Fruit fly (Drosophila melanogaster): ENCODE results near the gene pira.
A peak's percentile ranks its signal among the peaks of the same experiment; 100 is the strongest.

Gene pira

dm6 chrX:12744026-12744688, 19.3 kb downstream of the pira start, which contains the start of gene CG4004:
TSS of gene CG4004 (plus strand) at chrX:12744212.
- TF ChIP-seq sage (GFP tag; optimal IDR thresholded peaks at IDR 0.05), result peak; percentile 6
- peak; percentile 20 for TF ChIP-seq br (GFP tag; optimal IDR thresholded peaks at IDR 0.05)
- TF ChIP-seq dl (GFP tag; optimal IDR thresholded peaks at IDR 0.05; ENCODE audit: insufficient read depth in 1 of 2, partially characterized antibody in 2 of 2), result peak; percentile 46 to 94
- TF ChIP-seq foxo (GFP tag; optimal IDR thresholded peaks at IDR 0.05), result no peak
- peak; percentile 99 for TF ChIP-seq Vsx2 (GFP tag; optimal IDR thresholded peaks at IDR 0.05; ENCODE audit: partially characterized antibody)
- TF ChIP-seq Hr83 (GFP tag; optimal IDR thresholded peaks at IDR 0.05; ENCODE audit: poor library complexity, severe bottlenecking), result no peak
- peak; percentile 98 for TF ChIP-seq Dif (GFP tag; optimal IDR thresholded peaks at IDR 0.05; ENCODE audit: partially characterized antibody)
- TF ChIP-seq Hnf4 (GFP tag; optimal IDR thresholded peaks at IDR 0.05), result peak; percentile 26
- peak; percentile 7 for TF ChIP-seq Sp1 (GFP tag; optimal IDR thresholded peaks at IDR 0.05)
- TF ChIP-seq psq (GFP tag; optimal IDR thresholded peaks at IDR 0.05), result peak; percentile 34
- peak; percentile 35 for TF ChIP-seq h (GFP tag; optimal IDR thresholded peaks at IDR 0.05)
- peak; percentile 53 for TF ChIP-seq CrebA (GFP tag; optimal IDR thresholded peaks at IDR 0.05; ENCODE audit: borderline replicate concordance)
- no peak for TF ChIP-seq GATAd (GFP tag; optimal IDR thresholded peaks at IDR 0.05)
- TF ChIP-seq OdsH (GFP tag; optimal IDR thresholded peaks at IDR 0.05), result no peak
- TF ChIP-seq Rel (GFP tag; optimal IDR thresholded peaks at IDR 0.05), result no peak
- no peak for TF ChIP-seq Rel (tag; optimal IDR thresholded peaks at IDR 0.05)
- TF ChIP-seq lola (GFP tag; optimal IDR thresholded peaks at IDR 0.05), result no peak
- TF ChIP-seq ey (GFP tag; optimal IDR thresholded peaks at IDR 0.05), result no peak
- peak; percentile 37 for TF ChIP-seq Jra (GFP tag; optimal IDR thresholded peaks at IDR 0.05)
- no peak for TF ChIP-seq HLH106 (tag; optimal IDR thresholded peaks at IDR 0.05)
- TF ChIP-seq woc (GFP tag; optimal IDR thresholded peaks at IDR 0.05), result peak; percentile 3

dm6 chrX:12743296-12743695, 20.1 kb downstream of the pira start:
- TF ChIP-seq pan (optimal IDR thresholded peaks at IDR 0.05), result no peak
- no peak for TF ChIP-seq br (GFP tag; optimal IDR thresholded peaks at IDR 0.05)
- TF ChIP-seq lola (GFP tag; optimal IDR thresholded peaks at IDR 0.05), result no peak
- no peak for TF ChIP-seq psq (GFP tag; optimal IDR thresholded peaks at IDR 0.05)
- TF ChIP-seq dmrt93B (GFP tag; optimal IDR thresholded peaks at IDR 0.05), result no peak
- TF ChIP-seq Rel (GFP tag; optimal IDR thresholded peaks at IDR 0.05), result no peak
- no peak for TF ChIP-seq Rel (tag; optimal IDR thresholded peaks at IDR 0.05)
- TF ChIP-seq fru (GFP tag; optimal IDR thresholded peaks at IDR 0.05), result no peak
- no peak for TF ChIP-seq Abd-B (GFP tag; optimal IDR thresholded peaks at IDR 0.05)
- TF ChIP-seq rgr (GFP tag; optimal IDR thresholded peaks at IDR 0.05), result no peak
- TF ChIP-seq GATAd (GFP tag; optimal IDR thresholded peaks at IDR 0.05), result no peak
- no peak for TF ChIP-seq usp (GFP tag; optimal IDR thresholded peaks at IDR 0.05)
- TF ChIP-seq OdsH (GFP tag; optimal IDR thresholded peaks at IDR 0.05), result no peak
- TF ChIP-seq jim (GFP tag; optimal IDR thresholded peaks at IDR 0.05), result no peak
- no peak for TF ChIP-seq Myc (optimal IDR thresholded peaks at IDR 0.05)

dm6 chrX:12742651-12743020, 20.8 kb downstream of the pira start:
- TF ChIP-seq dmrt93B (GFP tag; optimal IDR thresholded peaks at IDR 0.05), result no peak
- no peak for TF ChIP-seq Dfd (GFP tag; optimal IDR thresholded peaks at IDR 0.05)
- no peak for TF ChIP-seq psq (GFP tag; optimal IDR thresholded peaks at IDR 0.05)

dm6 chrX:12741914-12742650, 21.3 kb downstream of the pira start, which contains the start of gene Smr:
TSS of gene Smr (minus strand) at chrX:12742618.
- TF ChIP-seq Sp1 (GFP tag; optimal IDR thresholded peaks at IDR 0.05) (peak; percentile 9), N (GFP tag; optimal IDR thresholded peaks at IDR 0.05) (no peak), CG9705 (GFP tag; optimal IDR thresholded peaks at IDR 0.05) (no peak), psq (GFP tag; optimal IDR thresholded peaks at IDR 0.05) (peak; percentile 43), Dfd (GFP tag; optimal IDR thresholded peaks at IDR 0.05) (peak; percentile 53), Dif (GFP tag; optimal IDR thresholded peaks at IDR 0.05; ENCODE audit: partially characterized antibody) (peak; percentile 19), foxo (GFP tag; optimal IDR thresholded peaks at IDR 0.05) (peak in 1 of 2 experiments; percentile 1), Rel (GFP tag; optimal IDR thresholded peaks at IDR 0.05) (no peak), Rel (tag; optimal IDR thresholded peaks at IDR 0.05) (peak; percentile 42), Vsx2 (GFP tag; optimal IDR thresholded peaks at IDR 0.05; ENCODE audit: partially characterized antibody) (peak; percentile 33)
